Fruit fly (Drosophila melanogaster) whole organism, embryonic: ENCODE measurements around the gene CG42512.
A peak's percentile ranks its signal among the peaks of the same experiment; 100 is the strongest.

Experiments
- CG11560 ChIP-seq: fragments of 200-800 bp; sonication (Bioruptor generic); IDR thresholded peaks from 3 replicates; pipeline ENCODE4 v1.3.6; 2022; ENCODE audit warnings: missing biosample characterization, missing genetic modification characterization
- CG13287 ChIP-seq: fragments of 200-800 bp; sonication (Bioruptor generic); IDR thresholded peaks from 2 replicates; pipeline ENCODE4 v1.3.6; 2022; ENCODE audit warnings: missing biosample characterization, missing genetic modification characterization; ENCODE audit not compliant: partially characterized antibody
- CG14014 ChIP-seq: fragments of 200-800 bp; sonication (Bioruptor generic); IDR thresholded peaks from 2 replicates; pipeline ENCODE4 v1.3.6; 2022; ENCODE audit warnings: missing biosample characterization, missing genetic modification characterization
- CG15073 ChIP-seq: fragments of 200-800 bp; sonication (Bioruptor generic); optimal IDR thresholded peaks from 2 replicates; lab custom pipeline; 2016; ENCODE audit warnings: missing biosample characterization, missing genetic modification characterization
- CG16779 ChIP-seq: fragments of 200-800 bp; sonication (Bioruptor generic); IDR thresholded peaks from 2 replicates; pipeline ENCODE4 v1.3.6; 2022; ENCODE audit warnings: missing biosample characterization, missing genetic modification characterization
- CG16815 ChIP-seq: fragments of 200-800 bp; sonication (Bioruptor generic); optimal IDR thresholded peaks from 3 replicates; lab custom pipeline; 2017; ENCODE audit warnings: missing biosample characterization, mild to moderate bottlenecking, missing genetic modification characterization
- CG17186 ChIP-seq: fragments of 200-800 bp; sonication (Bioruptor generic); optimal IDR thresholded peaks from 3 replicates; lab custom pipeline; 2017; ENCODE audit warnings: missing biosample characterization, missing genetic modification reagents, missing genetic modification characterization
- CG17568 ChIP-seq: fragments of 200-800 bp; sonication (Bioruptor generic); optimal IDR thresholded peaks from 2 replicates; lab custom pipeline; 2018; ENCODE audit warnings: missing biosample characterization, mild to moderate bottlenecking, missing genetic modification characterization, moderate library complexity
- CG2202 ChIP-seq: fragments of 200-800 bp; sonication (Bioruptor generic); optimal IDR thresholded peaks from 2 replicates; lab custom pipeline; 2018; ENCODE audit warnings: missing biosample characterization, mild to moderate bottlenecking, missing genetic modification characterization
- CG4617 ChIP-seq: fragments of 200-800 bp; sonication (Bioruptor generic); optimal IDR thresholded peaks from 3 replicates; lab custom pipeline; 2016; ENCODE audit warnings: missing biosample characterization, missing genetic modification characterization, borderline replicate concordance
- CG4820 ChIP-seq: fragments of 200-800 bp; sonication (Bioruptor generic); optimal IDR thresholded peaks from 3 replicates; lab custom pipeline; 2016; ENCODE audit warnings: missing biosample characterization, missing genetic modification characterization
- CG8290 ChIP-seq, 3 experiments: fragments of 200-800 bp; sonication (Bioruptor generic); optimal IDR thresholded peaks; 2 replicates each; lab custom pipeline; 2016 to 2019; ENCODE audit warnings: missing biosample characterization in 3 of 3, missing genetic modification characterization in 3 of 3, mild to moderate bottlenecking in 2 of 3, moderate library complexity in 1 of 3
- CG9609 ChIP-seq: fragments of 200-800 bp; sonication (Bioruptor generic); optimal IDR thresholded peaks from 3 replicates; lab custom pipeline; 2016; ENCODE audit warnings: missing biosample characterization, missing genetic modification characterization
- CG9727 ChIP-seq: fragments of 200-800 bp; sonication (Bioruptor generic); optimal IDR thresholded peaks from 3 replicates; lab custom pipeline; 2017; ENCODE audit warnings: missing biosample characterization, mild to moderate bottlenecking, missing genetic modification characterization
- CG9817 ChIP-seq: fragments of 200-800 bp; sonication (Bioruptor generic); optimal IDR thresholded peaks from 2 replicates; lab custom pipeline; 2018; ENCODE audit warnings: missing biosample characterization, mild to moderate bottlenecking, missing genetic modification characterization, moderate library complexity
- Drgx ChIP-seq: fragments of 200-800 bp; sonication (Bioruptor generic); IDR thresholded peaks from 2 replicates; pipeline ENCODE4 v1.3.6; 2022; ENCODE audit warnings: missing biosample characterization, missing genetic modification characterization
- Eip74EF ChIP-seq, 2 experiments: fragments of 200-800 bp in 1 of 2; fragments of >200 bp in 1 of 2; sonication (Bioruptor generic) in 1 of 2; optimal IDR thresholded peaks; 2 replicates each; lab custom pipeline; 2017 to 2019; ENCODE audit warnings: missing biosample characterization in 2 of 2, missing genetic modification characterization in 2 of 2, mild to moderate bottlenecking in 1 of 2, moderate library complexity in 1 of 2
- Fer1 ChIP-seq: fragments of 200-800 bp; sonication (Bioruptor generic); optimal IDR thresholded peaks from 2 replicates; lab custom pipeline; 2017; ENCODE audit warnings: missing biosample characterization, mild to moderate bottlenecking, missing genetic modification characterization
- Fer3 ChIP-seq: fragments of 200-800 bp; sonication (Bioruptor generic); optimal IDR thresholded peaks from 2 replicates; lab custom pipeline; 2018; ENCODE audit warnings: missing biosample characterization, mild to moderate bottlenecking, missing genetic modification characterization, moderate library complexity
- GATAe ChIP-seq: fragments of 200-800 bp; sonication (Bioruptor generic); conservative IDR thresholded peaks from 2 replicates; pipeline ENCODE4 v1.3.6; 2022; ENCODE audit warnings: missing biosample characterization, missing genetic modification characterization
- HmgD ChIP-seq: fragments of 200-800 bp; sonication (Bioruptor generic); optimal IDR thresholded peaks from 3 replicates; lab custom pipeline; 2016; ENCODE audit warnings: missing biosample characterization, missing genetic modification characterization
- Hr78 ChIP-seq, 2 experiments: fragments of 200-800 bp in 1 of 2; fragments of >200 bp in 1 of 2; sonication (Bioruptor generic) in 1 of 2; optimal IDR thresholded peaks; 2 replicates each; lab custom pipeline; 2017 to 2019; ENCODE audit warnings: missing biosample characterization in 2 of 2, missing genetic modification characterization in 2 of 2, mild to moderate bottlenecking in 1 of 2, moderate library complexity in 1 of 2
- Max ChIP-seq: fragments of 200-800 bp; sonication (Bioruptor generic); optimal IDR thresholded peaks from 2 replicates; lab custom pipeline; 2016; ENCODE audit warnings: missing biosample characterization, mild to moderate bottlenecking, missing genetic modification characterization
- Myb ChIP-seq: fragments of 200-800 bp; sonication (Bioruptor generic); optimal IDR thresholded peaks from 2 replicates; lab custom pipeline; 2016; ENCODE audit warnings: missing biosample characterization, missing genetic modification characterization
- Rx ChIP-seq: fragments of 200-800 bp; sonication (Bioruptor generic); IDR thresholded peaks from 2 replicates; pipeline ENCODE4 v1.3.6; 2022; ENCODE audit warnings: missing biosample characterization, missing genetic modification characterization
- Six4 ChIP-seq: fragments of 200-800 bp; sonication (Bioruptor generic); optimal IDR thresholded peaks from 2 replicates; lab custom pipeline; 2016; ENCODE audit warnings: missing biosample characterization, missing genetic modification characterization
- Stat92E ChIP-seq, 3 experiments: fragments of >200 bp in 2 of 3; fragments of 200-800 bp in 1 of 3; sonication (Bioruptor generic) in 1 of 3; optimal IDR thresholded peaks; 2 replicates each; lab custom pipeline; 2017 to 2019; ENCODE audit warnings: missing biosample characterization in 3 of 3, missing genetic modification characterization in 3 of 3, mild to moderate bottlenecking in 1 of 3, moderate library complexity in 1 of 3
- Vsx1 ChIP-seq: fragments of 200-800 bp; sonication (Bioruptor generic); optimal IDR thresholded peaks from 2 replicates; lab custom pipeline; 2017; ENCODE audit warnings: missing biosample characterization, mild to moderate bottlenecking, missing genetic modification characterization, missing genetic modification reagents
- aop ChIP-seq: fragments of 200-800 bp; sonication (Bioruptor generic); IDR thresholded peaks from 2 replicates; pipeline ENCODE4 v1.3.6; 2022; ENCODE audit warnings: missing biosample characterization, missing genetic modification characterization
- bcd ChIP-seq: fragments of 200-800 bp; sonication (Bioruptor generic); optimal IDR thresholded peaks from 2 replicates; lab custom pipeline; 2017; ENCODE audit warnings: missing biosample characterization, mild to moderate bottlenecking, missing genetic modification characterization
- cwo ChIP-seq: fragments of 200-800 bp; sonication (Bioruptor generic); optimal IDR thresholded peaks from 3 replicates; lab custom pipeline; 2017; ENCODE audit warnings: missing biosample characterization, missing genetic modification characterization, mild to moderate bottlenecking, moderate library complexity, missing genetic modification reagents
- da ChIP-seq: fragments of 200-800 bp; sonication (Bioruptor generic); optimal IDR thresholded peaks from 2 replicates; lab custom pipeline; 2016; ENCODE audit warnings: missing biosample characterization, missing genetic modification characterization
- fd102C ChIP-seq: fragments of 200-800 bp; sonication (Bioruptor generic); optimal IDR thresholded peaks from 2 replicates; lab custom pipeline; 2018; ENCODE audit warnings: missing biosample characterization, mild to moderate bottlenecking, missing genetic modification characterization, moderate library complexity
- hbn ChIP-seq: fragments of 200-800 bp; sonication (Bioruptor generic); IDR thresholded peaks from 2 replicates; pipeline ENCODE4 v1.3.6; 2022; ENCODE audit warnings: missing biosample characterization, missing genetic modification characterization; ENCODE audit not compliant: partially characterized antibody
- ken ChIP-seq: fragments of 200-800 bp; sonication (Bioruptor generic); IDR thresholded peaks from 3 replicates; pipeline ENCODE4 v1.3.6; 2022; ENCODE audit warnings: missing biosample characterization, missing genetic modification characterization
- klu ChIP-seq: fragments of 200-800 bp; sonication (Bioruptor generic); IDR thresholded peaks from 2 replicates; pipeline ENCODE4 v1.3.6; 2022; ENCODE audit warnings: missing biosample characterization, missing genetic modification characterization
- lmd ChIP-seq: fragments of 200-800 bp; sonication (Bioruptor generic); IDR thresholded peaks from 2 replicates; pipeline ENCODE4 v1.3.6; 2022; ENCODE audit warnings: missing biosample characterization, missing genetic modification characterization
- oc ChIP-seq: fragments of 200-800 bp; sonication (Bioruptor generic); optimal IDR thresholded peaks from 2 replicates; lab custom pipeline; 2018; ENCODE audit warnings: missing biosample characterization, mild to moderate bottlenecking, missing genetic modification characterization, moderate library complexity
- peb ChIP-seq: fragments of 200-800 bp; sonication (Bioruptor generic); IDR thresholded peaks from 2 replicates; pipeline ENCODE4 v1.3.6; 2022; ENCODE audit warnings: missing biosample characterization, missing genetic modification characterization
- pros ChIP-seq: fragments of 200-800 bp; sonication (Bioruptor generic); optimal IDR thresholded peaks from 3 replicates; lab custom pipeline; 2019; ENCODE audit warnings: missing biosample characterization, mild to moderate bottlenecking, missing genetic modification characterization, moderate library complexity
- row ChIP-seq: fragments of 200-800 bp; sonication (Bioruptor generic); IDR thresholded peaks from 3 replicates; pipeline ENCODE4 v1.3.6; 2022; ENCODE audit warnings: missing biosample characterization, missing genetic modification characterization
- salm ChIP-seq: fragments of 200-800 bp; sonication (Bioruptor generic); optimal IDR thresholded peaks from 2 replicates; lab custom pipeline; 2018; ENCODE audit warnings: missing biosample characterization, mild to moderate bottlenecking, missing genetic modification characterization
- sisA ChIP-seq: fragments of 200-800 bp; sonication (Bioruptor generic); IDR thresholded peaks from 2 replicates; pipeline ENCODE4 v1.3.6; 2022; ENCODE audit warnings: missing biosample characterization, missing genetic modification characterization
- so ChIP-seq: fragments of 200-800 bp; sonication (Bioruptor generic); IDR thresholded peaks from 3 replicates; pipeline ENCODE4 v1.3.6; 2022; ENCODE audit warnings: missing biosample characterization, missing genetic modification characterization
- tio ChIP-seq: fragments of 200-800 bp; sonication (Bioruptor generic); optimal IDR thresholded peaks from 2 replicates; lab custom pipeline; 2017; ENCODE audit warnings: missing biosample characterization, missing genetic modification characterization, inconsistent platforms
- ttk ChIP-seq: fragments of 200-800 bp; sonication (Bioruptor generic); IDR thresholded peaks from 2 replicates; pipeline ENCODE4 v2.1.2; 2022; ENCODE audit warnings: missing biosample characterization, missing genetic modification characterization
- twi ChIP-seq: fragments of 200-800 bp; optimal IDR thresholded peaks from 2 replicates; lab custom pipeline; 2019; ENCODE audit warnings: missing biosample characterization, mild to moderate bottlenecking, missing genetic modification characterization, moderate library complexity
- unpg ChIP-seq: fragments of 200-800 bp; sonication (Bioruptor generic); optimal IDR thresholded peaks from 3 replicates; lab custom pipeline; 2018; ENCODE audit warnings: missing biosample characterization, mild to moderate bottlenecking, missing genetic modification characterization, moderate library complexity
- vnd ChIP-seq: fragments of 200-800 bp; sonication (Bioruptor generic); IDR thresholded peaks from 3 replicates; pipeline ENCODE4 v1.3.6; 2022; ENCODE audit warnings: missing biosample characterization, missing genetic modification characterization; ENCODE audit not compliant: partially characterized antibody
- zen2 ChIP-seq: fragments of 200-800 bp; sonication (Bioruptor generic); IDR thresholded peaks from 3 replicates; pipeline ENCODE4 v1.3.6; 2022; ENCODE audit warnings: missing biosample characterization, missing genetic modification characterization; ENCODE audit not compliant: partially characterized antibody

CG42512 gene

DNA sequence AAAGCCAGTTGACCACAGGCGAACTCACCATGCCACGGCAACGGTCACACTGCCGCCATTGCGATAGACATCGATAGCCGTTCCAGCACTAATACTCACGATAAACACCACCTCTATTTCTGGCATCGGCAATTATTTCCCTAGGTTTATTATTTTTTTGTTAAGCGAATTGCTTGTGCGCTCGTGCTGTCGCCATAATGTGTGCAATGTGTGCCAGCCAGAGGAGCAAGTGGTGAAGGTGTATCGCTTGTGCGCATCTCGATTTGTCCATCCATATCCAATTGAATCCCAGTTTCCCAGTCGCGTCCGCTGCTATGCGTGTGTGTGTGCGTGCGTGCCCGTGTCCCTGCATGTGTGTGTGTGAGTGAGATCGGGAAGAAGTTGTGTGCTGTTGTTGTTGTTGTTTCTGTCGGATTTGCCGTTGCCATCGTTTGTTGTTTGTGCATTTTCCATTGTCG is 40.5 kb upstream of the CG42512 start, which contains the start of gene mbt (continued):
- TF ChIP-seq CG17568 (GFP tag; lab: Kevin White, UChicago) (no peak), Stat92E (GFP tag; optimal IDR thresholded peaks at IDR 0.05; lab: Kevin White, UChicago) (peak in 1 of 3 experiments; percentile 42), CG4617 (GFP tag; lab: Kevin White, UChicago) (peak; percentile 86), ken (GFP tag; lab: Robert Waterston, UW) (0 out of 3 replicates have a peak, but pooled peaks have one; percentile 16), GATAe (GFP tag; lab: Robert Waterston, UW) (no peak), CG14014 (GFP tag; lab: Robert Waterston, UW) (no peak), Eip74EF (GFP tag; optimal IDR thresholded peaks at IDR 0.05; lab: Kevin White, UChicago) (no peak), CG16815 (GFP tag; lab: Kevin White, UChicago) (no peak), aop (GFP tag; lab: Robert Waterston, UW) (no peak), oc (tag; lab: Kevin White, UChicago) (no peak), CG4820 (GFP tag; lab: Kevin White, UChicago) (no peak), salm (no peak), CG2202 (tag; lab: Kevin White, UChicago) (no peak), Six4 (no peak), row (GFP tag; lab: Robert Waterston, UW) (peak; percentile 43), vnd (GFP tag; lab: Robert Waterston, UW) (peak; percentile 82), peb (no peak), CG13287 (GFP tag; lab: Robert Waterston, UW) (peak; percentile 92), Rx (GFP tag; lab: Robert Waterston, UW) (no peak), so (no peak), ttk (GFP tag; lab: Robert Waterston, UW) (no peak), Fer3 (no peak), CG17186 (GFP tag; lab: Kevin White, UChicago) (peak; percentile 19), CG15073 (GFP tag; lab: Kevin White, UChicago) (no peak), tio (no peak), sisA (GFP tag; lab: Robert Waterston, UW) (no peak), da (GFP tag; lab: Kevin White, UChicago) (no peak), twi (tag; lab: Kevin White, UChicago) (peak; percentile 4), lmd (GFP tag; lab: Robert Waterston, UW) (no peak), unpg (no peak), CG9817 (tag; lab: Kevin White, UChicago) (no peak), CG16779 (GFP tag; lab: Robert Waterston, UW) (no peak), cwo (GFP tag; lab: Kevin White, UChicago) (no peak), pros (GFP tag; lab: Kevin White, UChicago) (no peak), Fer1 (peak; percentile 38), CG11560 (tag; lab: Robert Waterston, UW) (no peak), klu (no peak), CG9727 (no peak), Myb (GFP tag; lab: Kevin White, UChicago) (peak; percentile 94), Vsx1 (GFP tag; lab: Kevin White, UChicago) (no peak), Hr78 (GFP tag; optimal IDR thresholded peaks at IDR 0.05; lab: Kevin White, UChicago) (no peak), zen2 (peak; percentile 86), bcd (GFP tag; lab: Kevin White, UChicago) (no peak), Max (peak; percentile 3), fd102C (GFP tag; lab: Kevin White, UChicago) (no peak), Drgx (GFP tag; lab: Robert Waterston, UW) (no peak), CG8290 (GFP tag; optimal IDR thresholded peaks at IDR 0.05; lab: Kevin White, UChicago) (no peak), CG8290 (tag; optimal IDR thresholded peaks at IDR 0.05; lab: Kevin White, UChicago) (no peak), hbn (GFP tag; lab: Robert Waterston, UW) (peak; percentile 89), CG9609 (GFP tag; lab: Kevin White, UChicago) (peak; percentile 40), HmgD (GFP tag; lab: Kevin White, UChicago) (peak; percentile 51)
